Worm (Caenorhabditis elegans) whole organism, L3 larva: ENCODE data around the gene srbc-78.

Experiments
- eor-1 ChIP-seq, 2 experiments: fragments of 150-350 bp; optimal IDR thresholded peaks; 2 replicates each; lab custom pipeline; 2014 to 2018; ENCODE audit warnings: missing biosample characterization in 2 of 2, missing genetic modification characterization in 2 of 2
- lin-15B ChIP-seq: fragments of 150-350 bp; optimal IDR thresholded peaks from 2 replicates; lab custom pipeline; 2014; ENCODE audit warnings: missing biosample characterization, missing genetic modification characterization
- mdl-1 ChIP-seq: fragments of 150-350 bp; optimal IDR thresholded peaks from 2 replicates; lab custom pipeline; 2014; ENCODE audit warnings: missing biosample characterization, missing genetic modification characterization
- nhr-76 ChIP-seq: fragments of 150-350 bp; sonication (generic microtip); optimal IDR thresholded peaks from 5 replicates; lab custom pipeline; 2014; ENCODE audit warnings: missing biosample characterization, missing genetic modification characterization
- unc-62 ChIP-seq: fragments of 150-350 bp; sonication (generic microtip); optimal IDR thresholded peaks from 4 replicates; lab custom pipeline; 2014; ENCODE audit warnings: missing biosample characterization, missing genetic modification reagents, missing genetic modification characterization
- zag-1 ChIP-seq: fragments of 150-350 bp; optimal IDR thresholded peaks from 2 replicates; lab custom pipeline; 2014; ENCODE audit warnings: missing biosample characterization, missing genetic modification characterization

ce11 chrV:20457155-20457554, 31.8 kb downstream of the srbc-78 start:
- no peak for TF ChIP-seq lin-15B
- no peak for TF ChIP-seq unc-62
- no peak for TF ChIP-seq mdl-1 (tag; lab: Kevin White, UChicago)
- no peak for TF ChIP-seq zag-1
- TF ChIP-seq nhr-76, result no peak
- no peak for TF ChIP-seq eor-1 (tag; optimal IDR thresholded peaks at IDR 0.05; lab: Kevin White, UChicago)
